Worm (Caenorhabditis elegans): ENCODE measurements around the gene faah-6.

faah-6 gene

ce11 chrIII:11657185-11657817, 7.0 kb downstream of the faah-6 start, which contains the start of gene crh-1 (continued):
- peak; percentile 65 for TF ChIP-seq nhr-23 (tag; optimal IDR thresholded peaks at IDR 0.05)
- no peak for TF ChIP-seq tbx-2 (tag; optimal IDR thresholded peaks at IDR 0.05)
- TF ChIP-seq hmg-11 (tag; optimal IDR thresholded peaks at IDR 0.05) = peak; percentile 73
- TF ChIP-seq jun-1 (tag; optimal IDR thresholded peaks at IDR 0.05) = peak; percentile 2
- TF ChIP-seq nhr-43 (tag; optimal IDR thresholded peaks at IDR 0.05; ENCODE audit: poor library complexity, severe bottlenecking) = peak; percentile 66
- no peak for TF ChIP-seq nhr-28 (tag; optimal IDR thresholded peaks at IDR 0.05)
- TF ChIP-seq fkh-2 (tag; optimal IDR thresholded peaks at IDR 0.05) = no peak
- TF ChIP-seq elt-1 (tag; optimal IDR thresholded peaks at IDR 0.05) = no peak
- no peak for TF ChIP-seq ceh-16 (tag; optimal IDR thresholded peaks at IDR 0.05)
- peak; percentile 60 for TF ChIP-seq nhr-25 (tag; optimal IDR thresholded peaks at IDR 0.05)
- no peak for TF ChIP-seq zag-1 (tag; optimal IDR thresholded peaks at IDR 0.05)
- TF ChIP-seq ZK546.5 (tag; optimal IDR thresholded peaks at IDR 0.05) = no peak
- no peak for TF ChIP-seq ztf-4 (tag; optimal IDR thresholded peaks at IDR 0.05)
- TF ChIP-seq nhr-11 (tag; optimal IDR thresholded peaks at IDR 0.05) = no peak
- peak; percentile 68 for TF ChIP-seq mdl-1 (tag; optimal IDR thresholded peaks at IDR 0.05)
- TF ChIP-seq daf-12 (tag; optimal IDR thresholded peaks at IDR 0.05) = no peak
- peak; percentile 81 for TF ChIP-seq egl-5 (tag; optimal IDR thresholded peaks at IDR 0.05)

DNA sequence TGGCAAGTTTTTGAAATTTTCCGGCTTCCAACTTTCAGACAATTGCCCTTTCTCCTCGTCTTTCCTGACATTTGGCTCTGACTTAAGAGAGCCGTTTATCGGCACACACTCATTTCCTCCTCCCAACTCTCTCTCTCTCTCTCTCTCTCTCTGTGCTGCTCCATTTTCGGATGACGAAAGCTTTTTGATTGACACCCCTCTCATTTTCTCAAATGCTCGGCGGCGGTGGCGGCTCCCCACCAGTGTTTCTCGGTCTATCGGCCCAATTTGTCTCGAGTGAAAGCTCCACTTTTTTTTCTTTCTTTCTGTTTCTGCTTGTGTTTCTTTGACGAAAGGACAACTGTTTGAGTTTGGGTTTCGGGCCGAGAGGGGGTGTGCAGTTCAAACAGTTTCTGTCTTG, 9.6 kb downstream of the faah-6 start:
- TF ChIP-seq nhr-25 (tag; optimal IDR thresholded peaks at IDR 0.05) (no peak), jun-1 (tag; optimal IDR thresholded peaks at IDR 0.05) (no peak), ZK546.5 (tag; optimal IDR thresholded peaks at IDR 0.05) (no peak), lin-39 (tag; optimal IDR thresholded peaks at IDR 0.05) (peak; percentile 48), nhr-28 (tag; optimal IDR thresholded peaks at IDR 0.05) (no peak), unc-62 (GFP tag; optimal IDR thresholded peaks at IDR 0.05) (no peak)

ce11 chrIII:11660736-11661135, 10.5 kb downstream of the faah-6 start:
- TF ChIP-seq nfya-1 (tag; optimal IDR thresholded peaks at IDR 0.05; ENCODE audit: insufficient read depth) = peak; percentile 40
- TF ChIP-seq elt-2 (tag; optimal IDR thresholded peaks at IDR 0.05) = no peak
- no peak for TF ChIP-seq ceh-16 (tag; optimal IDR thresholded peaks at IDR 0.05)
- no peak for TF ChIP-seq hmg-11 (tag; optimal IDR thresholded peaks at IDR 0.05)
- no peak for TF ChIP-seq egl-5 (tag; optimal IDR thresholded peaks at IDR 0.05)
- TF ChIP-seq ztf-4 (tag; optimal IDR thresholded peaks at IDR 0.05) = no peak
- no peak for TF ChIP-seq sea-2 (GFP tag; optimal IDR thresholded peaks at IDR 0.05)
- TF ChIP-seq elt-3 (tag; optimal IDR thresholded peaks at IDR 0.05) = no peak
- peak; percentile 26 for TF ChIP-seq pha-4 (tag; optimal IDR thresholded peaks at IDR 0.05)
- TF ChIP-seq lin-39 (tag; optimal IDR thresholded peaks at IDR 0.05) = no peak
- TF ChIP-seq nhr-76 (tag; optimal IDR thresholded peaks at IDR 0.05) = no peak
- TF ChIP-seq mml-1 (tag; optimal IDR thresholded peaks at IDR 0.05) = no peak
- no peak for TF ChIP-seq unc-39 (tag; optimal IDR thresholded peaks at IDR 0.05)
- TF ChIP-seq fkh-2 (tag; optimal IDR thresholded peaks at IDR 0.05) = no peak
- no peak for TF ChIP-seq nhr-28 (tag; optimal IDR thresholded peaks at IDR 0.05)
- TF ChIP-seq fkh-10 (GFP tag; optimal IDR thresholded peaks at IDR 0.05) = no peak
- TF ChIP-seq daf-12 (tag; optimal IDR thresholded peaks at IDR 0.05) = no peak
- TF ChIP-seq pqm-1 (tag; optimal IDR thresholded peaks at IDR 0.05) = no peak

DNA sequence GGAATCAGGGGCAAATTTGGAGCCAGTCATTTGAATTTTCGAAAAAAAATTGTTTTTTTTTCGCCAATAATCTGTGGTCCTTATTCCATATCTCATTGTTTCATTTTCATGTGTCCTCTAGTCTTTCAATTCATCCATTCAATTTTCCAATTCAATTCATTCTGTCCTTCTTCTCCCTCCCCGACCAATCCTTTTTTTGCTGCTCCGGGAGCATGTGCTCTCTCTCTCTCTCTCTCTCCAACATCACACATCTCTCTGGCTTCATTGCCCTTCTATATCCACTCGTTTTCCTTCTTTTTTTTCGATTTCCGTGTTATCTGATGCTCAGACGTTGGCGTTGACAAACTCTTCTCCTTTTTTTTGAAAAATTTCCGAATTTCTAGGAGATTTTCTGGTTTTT, 13.1 kb downstream of the faah-6 start:
- TF ChIP-seq ceh-9 (tag; optimal IDR thresholded peaks at IDR 0.05) (no peak), nhr-237 (tag; optimal IDR thresholded peaks at IDR 0.05) (no peak), nfya-1 (tag; optimal IDR thresholded peaks at IDR 0.05; ENCODE audit: insufficient read depth) (peak; percentile 48), daf-12 (tag; optimal IDR thresholded peaks at IDR 0.05) (no peak)

DNA sequence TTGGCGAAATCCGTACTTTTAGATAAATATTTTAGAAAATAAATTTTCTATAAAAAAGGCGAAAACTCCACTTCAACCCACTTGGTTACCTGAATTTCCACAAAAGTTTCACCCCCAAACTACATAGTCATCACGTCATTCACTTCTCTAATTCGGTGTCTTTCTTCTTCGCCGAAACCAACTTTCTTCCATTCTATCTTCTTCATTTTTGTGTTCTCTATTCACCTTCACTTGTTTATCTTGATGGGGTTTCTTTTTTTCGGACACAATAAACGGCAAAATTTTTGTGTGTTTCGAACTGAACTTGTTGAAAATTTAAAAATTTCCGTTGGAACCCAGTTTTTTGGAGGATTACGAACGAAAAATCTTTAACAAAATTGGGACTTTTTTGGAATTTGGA, 16.6 kb downstream of the faah-6 start:
- TF ChIP-seq ceh-16 (tag; optimal IDR thresholded peaks at IDR 0.05) = no peak
- TF ChIP-seq nhr-43 (tag; optimal IDR thresholded peaks at IDR 0.05; ENCODE audit: poor library complexity, severe bottlenecking) = no peak
- no peak for TF ChIP-seq egl-27 (tag; optimal IDR thresholded peaks at IDR 0.05)
- TF ChIP-seq daf-12 (tag; optimal IDR thresholded peaks at IDR 0.05) = no peak
- no peak for TF ChIP-seq hmg-11 (tag; optimal IDR thresholded peaks at IDR 0.05)
- no peak for TF ChIP-seq pqm-1 (tag; optimal IDR thresholded peaks at IDR 0.05)
- TF ChIP-seq lin-15B (tag; optimal IDR thresholded peaks at IDR 0.05) = no peak
- no peak for TF ChIP-seq nhr-12 (tag; optimal IDR thresholded peaks at IDR 0.05)
- no peak for TF ChIP-seq eor-1 (tag; optimal IDR thresholded peaks at IDR 0.05)
- TF ChIP-seq ceh-28 (tag; optimal IDR thresholded peaks at IDR 0.05) = no peak
- TF ChIP-seq mml-1 (tag; optimal IDR thresholded peaks at IDR 0.05) = no peak
- TF ChIP-seq elt-1 (tag; optimal IDR thresholded peaks at IDR 0.05) = no peak
- TF ChIP-seq nhr-11 (tag; optimal IDR thresholded peaks at IDR 0.05) = no peak
- TF ChIP-seq nhr-237 (tag; optimal IDR thresholded peaks at IDR 0.05) = no peak
- TF ChIP-seq snpc-4 (tag; optimal IDR thresholded peaks at IDR 0.05) = no peak
- TF ChIP-seq ZK546.5 (tag; optimal IDR thresholded peaks at IDR 0.05) = no peak
- no peak for TF ChIP-seq ama-1 (optimal IDR thresholded peaks at IDR 0.05)
